Worm (Caenorhabditis elegans) whole organism, L1 larva: ENCODE measurements around the gene npr-4.

Source experiments
- C34B4.2 ChIP-seq: sonication (generic microtip); optimal IDR thresholded peaks from 2 replicates; lab custom pipeline; 2017; ENCODE audit warnings: mild to moderate bottlenecking, missing genetic modification characterization, missing compliant biosample characterization
- F16B12.6 ChIP-seq: fragments of 150-350 bp; optimal IDR thresholded peaks from 2 replicates; lab custom pipeline; 2014; ENCODE audit warnings: missing biosample characterization, missing genetic modification characterization
- Y116A8C.19 ChIP-seq: sonication (generic microtip); optimal IDR thresholded peaks from 2 replicates; lab custom pipeline; 2016; ENCODE audit warnings: missing compliant biosample characterization, missing genetic modification characterization, borderline replicate concordance
- aha-1 ChIP-seq: fragments of 150-350 bp; optimal IDR thresholded peaks from 2 replicates; lab custom pipeline; 2014; ENCODE audit warnings: missing biosample characterization, missing genetic modification characterization
- ama-1 ChIP-seq: fragments of 150-350 bp; optimal IDR thresholded peaks from 2 replicates; lab custom pipeline; 2014
- ceh-8 ChIP-seq: fragments of 200-800 bp; sonication (Bioruptor generic); optimal IDR thresholded peaks from 2 replicates; lab custom pipeline; 2018; ENCODE audit warnings: mild to moderate bottlenecking, missing genetic modification characterization, moderate library complexity, missing compliant biosample characterization
- ceh-90 ChIP-seq: sonication (generic microtip); optimal IDR thresholded peaks from 2 replicates; lab custom pipeline; 2016; ENCODE audit warnings: missing genetic modification characterization, missing compliant biosample characterization
- dpl-1 ChIP-seq, 3 experiments: fragments of 150-350 bp in 2 of 3; sonication (generic microtip) in 1 of 3; optimal IDR thresholded peaks; 2 replicates each; lab custom pipeline; 2014 to 2017; ENCODE audit warnings: missing biosample characterization in 3 of 3, missing genetic modification characterization in 3 of 3, missing genetic modification reagents in 3 of 3
- dsc-1 ChIP-seq: sonication (generic microtip); optimal IDR thresholded peaks from 2 replicates; lab custom pipeline; 2016; ENCODE audit warnings: mild to moderate bottlenecking, missing genetic modification characterization, missing compliant biosample characterization
- efl-1 ChIP-seq, 4 experiments: fragments of 150-350 bp; optimal IDR thresholded peaks in 3 of 4; peaks in 1 of 4; 1 replicate in 1 of 4; 2 replicates in 3 of 4; lab custom pipeline; 2014; ENCODE audit warnings: missing biosample characterization in 2 of 4, missing genetic modification characterization in 2 of 4, missing genetic modification reagents in 2 of 4
- ets-5 ChIP-seq: fragments of 200-800 bp; sonication (Bioruptor generic); IDR thresholded peaks from 2 replicates; pipeline ENCODE4 v1.3.6; 2022; ENCODE audit warnings: missing genetic modification characterization, missing compliant biosample characterization
- fkh-10 ChIP-seq: sonication (generic microtip); optimal IDR thresholded peaks from 2 replicates; lab custom pipeline; 2017; ENCODE audit warnings: missing biosample characterization, missing genetic modification reagents, missing genetic modification characterization
- hlh-17 ChIP-seq: fragments of 200-800 bp; sonication (Bioruptor generic); optimal IDR thresholded peaks from 2 replicates; lab custom pipeline; 2018; ENCODE audit warnings: missing genetic modification characterization, mild to moderate bottlenecking, missing compliant biosample characterization, moderate library complexity, borderline replicate concordance
- irx-1 ChIP-seq: sonication (generic microtip); optimal IDR thresholded peaks from 2 replicates; lab custom pipeline; 2016; ENCODE audit warnings: missing genetic modification characterization, missing compliant biosample characterization
- isw-1 ChIP-seq: fragments of 200-800 bp; sonication (Bioruptor generic); IDR thresholded peaks from 2 replicates; pipeline ENCODE4 v1.3.6; 2022; ENCODE audit warnings: missing genetic modification characterization, missing compliant biosample characterization
- jun-1 ChIP-seq: fragments of 150-350 bp; optimal IDR thresholded peaks from 2 replicates; lab custom pipeline; 2014; ENCODE audit warnings: missing biosample characterization, missing genetic modification reagents, missing genetic modification characterization
- lin-13 ChIP-seq: fragments of 150-350 bp; optimal IDR thresholded peaks from 2 replicates; lab custom pipeline; 2014; ENCODE audit warnings: missing biosample characterization, missing genetic modification reagents, missing genetic modification characterization
- lin-14 ChIP-seq: fragments of 200-800 bp; sonication (Bioruptor generic); optimal IDR thresholded peaks from 2 replicates; lab custom pipeline; 2018; ENCODE audit warnings: mild to moderate bottlenecking, missing genetic modification characterization, moderate library complexity, missing compliant biosample characterization
- lin-35 ChIP-seq, 2 experiments: fragments of 150-350 bp; optimal IDR thresholded peaks; 2 replicates each; lab custom pipeline; 2014; ENCODE audit warnings: missing biosample characterization in 2 of 2, missing genetic modification characterization in 2 of 2, missing genetic modification reagents in 2 of 2
- lin-39 ChIP-seq: fragments of 150-350 bp; optimal IDR thresholded peaks from 2 replicates; lab custom pipeline; 2014; ENCODE audit warnings: missing biosample characterization, missing genetic modification reagents, missing genetic modification characterization
- mab-9 ChIP-seq: fragments of 200-800 bp; sonication (Bioruptor generic); IDR thresholded peaks from 2 replicates; pipeline ENCODE4 v1.3.6; 2022; ENCODE audit warnings: missing genetic modification reagents, missing genetic modification characterization, missing compliant biosample characterization
- nhr-11 ChIP-seq: fragments of 150-350 bp; optimal IDR thresholded peaks from 2 replicates; lab custom pipeline; 2014; ENCODE audit warnings: missing biosample characterization, missing genetic modification characterization
- nhr-12 ChIP-seq: sonication (generic microtip); optimal IDR thresholded peaks from 2 replicates; lab custom pipeline; 2017; ENCODE audit warnings: missing biosample characterization, missing genetic modification characterization
- nhr-19 ChIP-seq: fragments of 200-800 bp; sonication (Bioruptor generic); conservative IDR thresholded peaks from 2 replicates; pipeline ENCODE4 v1.3.6; 2022; ENCODE audit warnings: missing genetic modification characterization, missing compliant biosample characterization
- nhr-237 ChIP-seq: fragments of 150-350 bp; optimal IDR thresholded peaks from 2 replicates; lab custom pipeline; 2014; ENCODE audit warnings: missing biosample characterization, missing genetic modification characterization
- nhr-77 ChIP-seq: fragments of 150-350 bp; optimal IDR thresholded peaks from 2 replicates; lab custom pipeline; 2014; ENCODE audit warnings: missing biosample characterization, missing genetic modification characterization
- nhr-90 ChIP-seq: sonication (generic microtip); optimal IDR thresholded peaks from 2 replicates; lab custom pipeline; 2016; ENCODE audit warnings: mild to moderate bottlenecking, missing genetic modification characterization, missing compliant biosample characterization; ENCODE audit not compliant: poor library complexity
- pag-3 ChIP-seq: sonication (generic microtip); optimal IDR thresholded peaks from 2 replicates; lab custom pipeline; 2017; ENCODE audit warnings: missing genetic modification characterization, mild to moderate bottlenecking, missing compliant biosample characterization, antibody characterized with exemption, borderline replicate concordance; ENCODE audit not compliant: insufficient read depth
- pqm-1 ChIP-seq: sonication (generic microtip); optimal IDR thresholded peaks from 3 replicates; lab custom pipeline; 2017; ENCODE audit warnings: missing biosample characterization, missing genetic modification characterization
- rnt-1 ChIP-seq: sonication (generic microtip); optimal IDR thresholded peaks from 2 replicates; lab custom pipeline; 2016; ENCODE audit warnings: mild to moderate bottlenecking, missing genetic modification characterization, moderate library complexity, missing compliant biosample characterization
- skn-1 ChIP-seq: fragments of 150-350 bp; optimal IDR thresholded peaks from 2 replicates; lab custom pipeline; 2014; ENCODE audit warnings: missing biosample characterization, missing genetic modification characterization
- snpc-4 ChIP-seq: fragments of 150-350 bp; optimal IDR thresholded peaks from 2 replicates; lab custom pipeline; 2014; ENCODE audit warnings: missing biosample characterization, missing genetic modification characterization
- snu-23 ChIP-seq: sonication (generic microtip); optimal IDR thresholded peaks from 2 replicates; lab custom pipeline; 2016; ENCODE audit warnings: missing genetic modification characterization, missing compliant biosample characterization
- tbx-2 ChIP-seq: sonication (generic microtip); optimal IDR thresholded peaks from 2 replicates; lab custom pipeline; 2016; ENCODE audit warnings: missing genetic modification characterization, missing compliant biosample characterization
- tlp-1 ChIP-seq: fragments of 150-350 bp; optimal IDR thresholded peaks from 2 replicates; lab custom pipeline; 2014; ENCODE audit warnings: missing biosample characterization, missing genetic modification characterization
- unc-130 ChIP-seq: fragments of 150-350 bp; optimal IDR thresholded peaks from 2 replicates; lab custom pipeline; 2017; ENCODE audit warnings: missing biosample characterization, missing genetic modification characterization, inconsistent platforms
- unc-62 ChIP-seq: fragments of 150-350 bp; optimal IDR thresholded peaks from 2 replicates; lab custom pipeline; 2014; ENCODE audit warnings: missing biosample characterization, missing genetic modification reagents, missing genetic modification characterization
- vab-15 ChIP-seq: sonication (generic microtip); optimal IDR thresholded peaks from 2 replicates; lab custom pipeline; 2017; ENCODE audit warnings: missing genotype, mild to moderate bottlenecking, missing genetic modification characterization, missing compliant biosample characterization
- xbp-1 ChIP-seq: sonication (generic microtip); optimal IDR thresholded peaks from 2 replicates; lab custom pipeline; 2016; ENCODE audit warnings: missing genetic modification characterization, missing compliant biosample characterization

npr-4 gene

ce11 chrX:12586352-12586751 is 34.9 kb upstream of the npr-4 start, which contains the start of gene T24D5.2:
Gene T24D5.2 (minus strand): TSS chrX:12586452.
- TF ChIP-seq C34B4.2 (tag; lab: Kevin White, UChicago) (no peak), rnt-1 (tag; lab: Kevin White, UChicago) (no peak), xbp-1 (tag; lab: Kevin White, UChicago) (no peak), snu-23 (GFP tag; lab: Kevin White, UChicago) (no peak), unc-130 (tag; lab: Kevin White, UChicago) (no peak), vab-15 (tag; lab: Kevin White, UChicago) (no peak), nhr-237 (no peak), nhr-19 (GFP tag; lab: Robert Waterston, UW) (no peak), isw-1 (GFP tag; lab: Robert Waterston, UW) (no peak), ceh-90 (tag; lab: Kevin White, UChicago) (no peak), lin-35 (GFP tag; optimal IDR thresholded peaks at IDR 0.05; lab: Kevin White, UChicago) (no peak), jun-1 (no peak), lin-13 (GFP tag; lab: Kevin White, UChicago) (no peak), tlp-1 (tag; lab: Kevin White, UChicago) (no peak), hlh-17 (GFP tag; lab: Kevin White, UChicago) (no peak), dpl-1 (GFP tag; optimal IDR thresholded peaks at IDR 0.05; lab: Kevin White, UChicago) (no peak), nhr-90 (tag; lab: Kevin White, UChicago) (no peak)

ce11 chrX:12583497-12583896 is 32.0 kb upstream of the npr-4 start:
- TF ChIP-seq nhr-12 (tag; lab: Kevin White, UChicago): no peak
- TF ChIP-seq fkh-10 (GFP tag; lab: Kevin White, UChicago): no peak
- no peak for TF ChIP-seq unc-62
- no peak for TF ChIP-seq lin-39 (tag; lab: Kevin White, UChicago)
- TF ChIP-seq efl-1 (optimal IDR thresholded peaks at IDR 0.05; lab: Kevin White, UChicago): no peak
- TF ChIP-seq efl-1 (GFP tag; optimal IDR thresholded peaks at IDR 0.05 in 1 of 2; lab: Kevin White, UChicago): no peak
- no peak for TF ChIP-seq tbx-2 (tag; lab: Kevin White, UChicago)
- no peak for TF ChIP-seq snpc-4 (tag; lab: Kevin White, UChicago)
- TF ChIP-seq jun-1: no peak
- TF ChIP-seq lin-14: no peak
- TF ChIP-seq ceh-90 (tag; lab: Kevin White, UChicago): no peak
- no peak for TF ChIP-seq snu-23 (GFP tag; lab: Kevin White, UChicago)
- no peak for TF ChIP-seq nhr-11 (tag; lab: Kevin White, UChicago)
- no peak for TF ChIP-seq pag-3 (tag; lab: Kevin White, UChicago)
- TF ChIP-seq mab-9 (GFP tag; lab: Robert Waterston, UW): no peak
- TF ChIP-seq nhr-77 (tag; lab: Kevin White, UChicago): no peak

- no peak for TF ChIP-seq aha-1 (tag; lab: Kevin White, UChicago)
- no peak for TF ChIP-seq skn-1 (tag; lab: Kevin White, UChicago)
- no peak for TF ChIP-seq lin-14
- TF ChIP-seq ceh-90 (tag; lab: Kevin White, UChicago): no peak
- no peak for TF ChIP-seq ets-5 (GFP tag; lab: Robert Waterston, UW)
- no peak for TF ChIP-seq tbx-2 (tag; lab: Kevin White, UChicago)
- no peak for TF ChIP-seq ama-1 (lab: Kevin White, UChicago)
- no peak for TF ChIP-seq tlp-1 (tag; lab: Kevin White, UChicago)
- TF ChIP-seq nhr-11 (tag; lab: Kevin White, UChicago): no peak
- TF ChIP-seq dsc-1 (tag; lab: Kevin White, UChicago): no peak
- no peak for TF ChIP-seq jun-1
- TF ChIP-seq Y116A8C.19 (tag; lab: Kevin White, UChicago): no peak
- TF ChIP-seq irx-1 (tag; lab: Kevin White, UChicago): no peak
- no peak for TF ChIP-seq pag-3 (tag; lab: Kevin White, UChicago)
- TF ChIP-seq ceh-8: no peak
- no peak for TF ChIP-seq nhr-90 (tag; lab: Kevin White, UChicago)
- TF ChIP-seq nhr-19 (GFP tag; lab: Robert Waterston, UW): no peak
- no peak for TF ChIP-seq F16B12.6 (tag; lab: Kevin White, UChicago)
- no peak for TF ChIP-seq pqm-1 (tag; lab: Kevin White, UChicago)
Measured at ce11 chrX:12579774-12580173, 28.3 kb upstream of the npr-4 start, which contains the start of gene T24D5.3. Gene T24D5.3 (plus strand): TSS chrX:12580074.
